Fruit fly (Drosophila melanogaster): ENCODE measurements around the gene beat-VII.

beat-VII gene

DNA sequence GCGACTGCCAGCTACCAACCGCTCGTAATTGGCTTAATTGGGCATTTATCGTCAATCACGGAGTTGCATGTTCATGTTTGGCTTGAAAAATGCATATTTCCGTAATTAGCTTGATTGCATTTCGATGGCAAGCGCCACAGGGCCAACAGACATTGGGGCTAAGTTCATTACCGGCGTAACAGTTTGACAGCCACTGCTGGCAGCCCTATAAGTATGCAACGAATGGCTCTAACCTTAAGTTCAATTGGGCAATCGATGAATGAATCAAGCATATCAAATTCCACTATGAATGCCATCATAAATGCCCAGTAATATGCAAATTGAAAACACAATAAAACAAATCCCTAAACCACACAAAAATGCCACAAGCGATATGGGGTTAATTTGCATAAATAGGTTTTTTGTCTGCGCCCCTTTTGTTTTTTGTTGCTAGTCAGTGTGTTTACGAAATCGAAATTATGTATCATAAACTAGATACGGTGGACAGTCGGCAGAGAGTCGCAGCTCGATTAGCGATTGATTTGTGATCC lies 26.3 kb downstream of the beat-VII start (continued):
- peak; percentile 62 for TF ChIP-seq CG13894 (tag; optimal IDR thresholded peaks at IDR 0.05)
- TF ChIP-seq gsb-n (tag; optimal IDR thresholded peaks at IDR 0.05) = peak; percentile 44
- no peak for TF ChIP-seq kay (GFP tag; optimal IDR thresholded peaks at IDR 0.05)
- no peak for TF ChIP-seq pzg (GFP tag; optimal IDR thresholded peaks at IDR 0.05)
- TF ChIP-seq CG8478 (optimal IDR thresholded peaks at IDR 0.05) = no peak
- no peak for TF ChIP-seq ems (GFP tag; optimal IDR thresholded peaks at IDR 0.05)
- TF ChIP-seq trh (GFP tag; optimal IDR thresholded peaks at IDR 0.05) = no peak
- no peak for TF ChIP-seq sna (GFP tag; IDR thresholded peaks at IDR 0.05; ENCODE audit: partially characterized antibody)
- no peak for TF ChIP-seq CG5953 (GFP tag; IDR thresholded peaks at IDR 0.05)
- no peak for TF ChIP-seq CG4854 (GFP tag; optimal IDR thresholded peaks at IDR 0.05)
- no peak for TF ChIP-seq CG7928 (GFP tag; optimal IDR thresholded peaks at IDR 0.05)
- TF ChIP-seq CG1529 (GFP tag; optimal IDR thresholded peaks at IDR 0.05) = no peak
- TF ChIP-seq Atf-2 (GFP tag; optimal IDR thresholded peaks at IDR 0.05) = no peak
- TF ChIP-seq hth (optimal IDR thresholded peaks at IDR 0.05) = no peak
- TF ChIP-seq CG10274 (GFP tag; optimal IDR thresholded peaks at IDR 0.05) = no peak
- TF ChIP-seq Dip2 (GFP tag; IDR thresholded peaks at IDR 0.05) = no peak
- no peak for TF ChIP-seq BtbVII (GFP tag; optimal IDR thresholded peaks at IDR 0.05)
- TF ChIP-seq ato (GFP tag; IDR thresholded peaks at IDR 0.05; ENCODE audit: partially characterized antibody) = no peak
- no peak for TF ChIP-seq CG4820 (GFP tag; optimal IDR thresholded peaks at IDR 0.05)
- TF ChIP-seq CG13287 (GFP tag; IDR thresholded peaks at IDR 0.05; ENCODE audit: partially characterized antibody) = peak; percentile 9; the same call in 1 of the 2 replicates
- TF ChIP-seq Hand (GFP tag; optimal IDR thresholded peaks at IDR 0.05) = no peak
- peak; percentile 74 for TF ChIP-seq grau (tag; optimal IDR thresholded peaks at IDR 0.05)
- TF ChIP-seq zf30C (GFP tag; optimal IDR thresholded peaks at IDR 0.05) = no peak
- no peak for TF ChIP-seq sob (GFP tag; IDR thresholded peaks at IDR 0.05)
- no peak for TF ChIP-seq pfk (GFP tag; optimal IDR thresholded peaks at IDR 0.05)
- no peak for TF ChIP-seq CG17361 (GFP tag; IDR thresholded peaks at IDR 0.05)
- TF ChIP-seq CG8924 (tag; optimal IDR thresholded peaks at IDR 0.05) = no peak
- no peak for TF ChIP-seq H15 (GFP tag; IDR thresholded peaks at IDR 0.05)
- TF ChIP-seq knrl (GFP tag; IDR thresholded peaks at IDR 0.05; ENCODE audit: partially characterized antibody) = no peak
- TF ChIP-seq CG15514 (GFP tag; optimal IDR thresholded peaks at IDR 0.05) = no peak
- no peak for TF ChIP-seq ab (GFP tag; optimal IDR thresholded peaks at IDR 0.05)
- no peak for TF ChIP-seq CG17359 (tag; optimal IDR thresholded peaks at IDR 0.05)
- TF ChIP-seq en (GFP tag; optimal IDR thresholded peaks at IDR 0.05) = no peak
- TF ChIP-seq stc (GFP tag; IDR thresholded peaks at IDR 0.05) = no peak
- no peak for TF ChIP-seq CG13296 (GFP tag; optimal IDR thresholded peaks at IDR 0.05)
- no peak for TF ChIP-seq MBD-R2 (GFP tag; IDR thresholded peaks at IDR 0.05)
- no peak for TF ChIP-seq CG11723 (GFP tag; optimal IDR thresholded peaks at IDR 0.05)
- peak; percentile 74 for TF ChIP-seq cad (GFP tag; optimal IDR thresholded peaks at IDR 0.05)

DNA sequence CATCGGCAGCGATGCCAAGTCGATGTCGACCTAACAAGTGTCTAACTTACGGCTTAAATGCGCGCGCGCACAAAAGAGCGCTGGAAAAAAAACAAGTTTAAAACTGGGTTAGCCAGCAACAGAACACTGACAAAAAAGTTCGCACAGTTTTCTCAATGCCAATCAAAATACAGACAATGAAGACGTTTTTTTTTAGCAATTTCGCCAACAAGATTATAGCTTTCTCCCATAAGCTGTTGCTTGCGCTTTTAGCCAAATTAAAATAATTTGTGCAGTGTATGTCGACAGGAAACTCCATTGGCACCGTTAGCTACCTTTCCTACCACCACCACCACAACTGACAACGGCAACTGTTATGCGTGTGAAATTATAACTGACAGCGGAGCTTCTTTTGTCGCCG lies 27.2 kb downstream of the beat-VII start:
- TF ChIP-seq Rfx (GFP tag; IDR thresholded peaks at IDR 0.05) (peak; percentile 70), CG12769 (tag; optimal IDR thresholded peaks at IDR 0.05) (peak; percentile 34), CG12236 (GFP tag; optimal IDR thresholded peaks at IDR 0.05) (no peak), fu2 (GFP tag; optimal IDR thresholded peaks at IDR 0.05) (peak; percentile 7), CG34422 (GFP tag; IDR thresholded peaks at IDR 0.05) (0 out of 3 replicates have a peak, but pooled peaks have one; percentile 35), CG4404 (GFP tag; IDR thresholded peaks at IDR 0.05) (0 out of 2 replicates have a peak, but pooled peaks have one; percentile 24), Dref (GFP tag; IDR thresholded peaks at IDR 0.05) (no peak), oc (tag; optimal IDR thresholded peaks at IDR 0.05) (no peak), Lim3 (GFP tag; IDR thresholded peaks at IDR 0.05) (0 out of 2 replicates have a peak, but pooled peaks have one; percentile 6), CG2116 (GFP tag; optimal IDR thresholded peaks at IDR 0.05) (no peak), zf30C (GFP tag; optimal IDR thresholded peaks at IDR 0.05) (no peak), CG18764 (GFP tag; optimal IDR thresholded peaks at IDR 0.05) (peak; percentile 6), gfzf (GFP tag; optimal IDR thresholded peaks at IDR 0.05) (no peak), CG1792 (GFP tag; optimal IDR thresholded peaks at IDR 0.05) (no peak), CG32532 (GFP tag; IDR thresholded peaks at IDR 0.05) (peak; percentile 70; the same call in 1 of the 2 replicates), HLH4C (GFP tag; IDR thresholded peaks at IDR 0.05; ENCODE audit: partially characterized antibody) (no peak), CG32767 (GFP tag; IDR thresholded peaks at IDR 0.05) (peak; percentile 48)
